Worm (Caenorhabditis elegans) whole organism, L2 larva: ENCODE measurements around the gene AH10.4.

Source experiments
- alr-1 ChIP-seq: fragments of 150-350 bp; optimal IDR thresholded peaks from 2 replicates; lab custom pipeline; 2014; ENCODE audit warnings: missing biosample characterization, missing genetic modification characterization
- blmp-1 ChIP-seq: sonication (generic microtip); optimal IDR thresholded peaks from 2 replicates; lab custom pipeline; 2017; ENCODE audit warnings: missing genetic modification characterization, mild to moderate bottlenecking, missing compliant biosample characterization, antibody characterized with exemption, moderate library complexity; ENCODE audit not compliant: insufficient read depth
- elt-3 ChIP-seq: sonication (generic microtip); optimal IDR thresholded peaks from 2 replicates; lab custom pipeline; 2017; ENCODE audit warnings: missing biosample characterization, missing genetic modification characterization
- lin-11 ChIP-seq: fragments of 150-350 bp; sonication (generic microtip); optimal IDR thresholded peaks from 2 replicates; lab custom pipeline; 2014; ENCODE audit warnings: missing biosample characterization, missing genetic modification characterization, inconsistent platforms, mixed read lengths
- lin-39 ChIP-seq: fragments of 150-350 bp; optimal IDR thresholded peaks from 2 replicates; lab custom pipeline; 2014; ENCODE audit warnings: missing biosample characterization, missing genetic modification reagents, missing genetic modification characterization

DNA sequence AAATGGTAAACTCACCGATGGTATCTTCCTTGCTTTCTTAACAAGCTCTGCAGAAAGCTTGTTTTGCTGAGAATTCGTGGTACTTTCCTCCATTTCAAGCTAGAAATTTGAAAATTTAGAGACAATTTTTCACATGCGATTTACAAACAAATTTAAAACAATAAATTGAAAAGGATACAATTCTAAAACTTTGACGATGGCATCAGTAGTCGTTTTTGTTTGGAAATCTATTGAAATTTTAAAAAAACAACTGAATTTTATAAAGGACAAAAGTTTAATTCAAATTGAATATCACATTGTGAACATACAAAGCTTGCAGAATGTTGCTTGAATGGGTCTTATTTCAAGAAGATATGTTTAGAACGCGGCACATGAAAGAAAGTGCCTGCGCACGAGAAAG is 30.0 kb upstream of the AH10.4 start, which contains the start of gene ocam-1:
- TF ChIP-seq elt-3 (tag; lab: Kevin White, UChicago): no peak
- TF ChIP-seq blmp-1 (tag; lab: Kevin White, UChicago): no peak
- TF ChIP-seq alr-1: no peak
- no peak for TF ChIP-seq lin-11
- no peak for TF ChIP-seq lin-39 (tag; lab: Kevin White, UChicago)
